Worm (Caenorhabditis elegans) whole organism, young adult: ENCODE measurements around the gene cest-1.2.

Source experiments
- B0035.1 ChIP-seq: sonication (generic microtip); optimal IDR thresholded peaks from 2 replicates; lab custom pipeline; 2016; ENCODE audit warnings: missing genetic modification characterization, mild to moderate bottlenecking, missing compliant biosample characterization, missing genotype, missing genetic modification reagents
- B0261.1 ChIP-seq: sonication (generic microtip); optimal IDR thresholded peaks from 2 replicates; lab custom pipeline; 2016; ENCODE audit warnings: mild to moderate bottlenecking, missing genetic modification characterization, moderate library complexity, missing compliant biosample characterization
- C17E4.6 ChIP-seq: fragments of 200-800 bp; sonication (Bioruptor generic); IDR thresholded peaks from 2 replicates; pipeline ENCODE4 v1.3.6; 2022; ENCODE audit warnings: missing genetic modification reagents, missing genetic modification characterization, missing compliant biosample characterization
- F23B12.7 ChIP-seq: sonication (generic microtip); optimal IDR thresholded peaks from 2 replicates; lab custom pipeline; 2017; ENCODE audit warnings: missing genetic modification characterization, mild to moderate bottlenecking, missing compliant biosample characterization, antibody characterized with exemption, moderate library complexity; ENCODE audit not compliant: insufficient read depth
- F37B4.10 ChIP-seq: fragments of 200-800 bp; sonication (Bioruptor generic); IDR thresholded peaks from 2 replicates; pipeline ENCODE4 v1.3.6; 2022; ENCODE audit warnings: missing genetic modification characterization, missing compliant biosample characterization
- F57C9.4 ChIP-seq: sonication (generic microtip); optimal IDR thresholded peaks from 2 replicates; lab custom pipeline; 2017; ENCODE audit warnings: mild to moderate bottlenecking, missing genetic modification characterization, missing compliant biosample characterization
- lin-35 ChIP-seq, 3 experiments: fragments of 150-350 bp in 2 of 3; sonication (generic microtip) in 1 of 3; optimal IDR thresholded peaks; 2 replicates each; lab custom pipeline; 2014 to 2018; ENCODE audit warnings: missing biosample characterization in 3 of 3, missing genetic modification characterization in 3 of 3, missing genetic modification reagents in 3 of 3
- madf-10 ChIP-seq: sonication (generic microtip); optimal IDR thresholded peaks from 2 replicates; lab custom pipeline; 2016; ENCODE audit warnings: mild to moderate bottlenecking, missing genetic modification characterization, missing compliant biosample characterization
- mel-28 ChIP-seq: sonication (generic microtip); optimal IDR thresholded peaks from 2 replicates; lab custom pipeline; 2016; ENCODE audit warnings: borderline replicate concordance, mild to moderate bottlenecking, missing genetic modification characterization, missing compliant biosample characterization
- nfya-1 ChIP-seq: sonication (generic microtip); optimal IDR thresholded peaks from 2 replicates; lab custom pipeline; 2017; ENCODE audit warnings: antibody characterized with exemption, missing compliant biosample characterization, missing genetic modification characterization, borderline replicate concordance; ENCODE audit not compliant: insufficient read depth
- unc-62 ChIP-seq: fragments of 150-350 bp; optimal IDR thresholded peaks from 2 replicates; lab custom pipeline; 2014; ENCODE audit warnings: missing biosample characterization, missing genetic modification reagents, missing genetic modification characterization

DNA sequence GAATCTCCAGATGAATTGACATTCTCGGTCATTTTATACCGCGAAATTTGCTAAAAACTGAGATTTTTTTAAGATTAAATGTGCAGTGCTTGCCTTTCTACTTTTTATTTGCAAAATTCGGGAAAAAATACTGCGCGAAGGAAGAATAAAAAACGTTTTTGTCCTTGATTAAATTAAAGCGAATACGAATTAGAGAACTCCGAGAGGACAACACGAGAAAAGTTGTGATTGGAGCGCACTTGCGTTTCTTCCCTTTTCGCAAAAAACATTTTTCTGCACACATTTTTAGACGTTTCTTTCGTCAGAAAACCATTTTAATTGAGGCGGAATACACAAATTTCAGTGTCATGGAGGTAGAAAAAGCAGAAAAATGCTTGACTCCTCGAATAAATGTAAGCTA is 24.8 kb upstream of the cest-1.2 start, which contains the start of the genes trm-1 and ints-2:
- TF ChIP-seq unc-62 (no peak), F23B12.7 (no peak), B0261.1 (tag; lab: Kevin White, UChicago) (no peak), C17E4.6 (GFP tag; lab: Robert Waterston, UW) (no peak), lin-35 (GFP tag; optimal IDR thresholded peaks at IDR 0.05; lab: Kevin White, UChicago) (peak in 1 of 3 experiments; percentile 36), B0035.1 (tag; lab: Kevin White, UChicago) (no peak), F57C9.4 (no peak), nfya-1 (tag; lab: Kevin White, UChicago) (no peak), madf-10 (tag; lab: Kevin White, UChicago) (no peak), F37B4.10 (GFP tag; lab: Robert Waterston, UW) (no peak), mel-28 (tag; lab: Kevin White, UChicago) (no peak)
